Fruit fly (Drosophila melanogaster) whole organism, embryonic: ENCODE results near the gene Vps37B.

Experiments used
- BtbVII ChIP-seq: fragments of 200-800 bp; sonication (Bioruptor generic); optimal IDR thresholded peaks from 3 replicates; lab custom pipeline; 2017; ENCODE audit warnings: missing biosample characterization, mild to moderate bottlenecking, missing genetic modification characterization
- CG11085 ChIP-seq: fragments of 200-800 bp; sonication (Bioruptor generic); IDR thresholded peaks from 2 replicates; pipeline ENCODE4 v1.3.6; 2022; ENCODE audit warnings: missing biosample characterization, missing genetic modification characterization
- CG11504 ChIP-seq: fragments of 200-800 bp; sonication (Bioruptor generic); optimal IDR thresholded peaks from 3 replicates; lab custom pipeline; 2019; ENCODE audit warnings: missing biosample characterization, mild to moderate bottlenecking, missing genetic modification characterization, moderate library complexity
- CG11695 ChIP-seq: fragments of 200-800 bp; sonication (Bioruptor generic); IDR thresholded peaks from 3 replicates; pipeline ENCODE4 v1.3.6; 2022; ENCODE audit warnings: missing biosample characterization, missing genetic modification characterization
- CG12071 ChIP-seq: fragments of 200-800 bp; sonication (Bioruptor generic); optimal IDR thresholded peaks from 3 replicates; lab custom pipeline; 2018; ENCODE audit warnings: missing biosample characterization, mild to moderate bottlenecking, missing genetic modification characterization
- CG13775 ChIP-seq: fragments of 200-800 bp; sonication (Bioruptor generic); optimal IDR thresholded peaks from 3 replicates; lab custom pipeline; 2017; ENCODE audit warnings: missing biosample characterization, mild to moderate bottlenecking, missing genetic modification characterization
- CG15073 ChIP-seq: fragments of 200-800 bp; sonication (Bioruptor generic); optimal IDR thresholded peaks from 2 replicates; lab custom pipeline; 2016; ENCODE audit warnings: missing biosample characterization, missing genetic modification characterization
- CG16813 ChIP-seq: fragments of 200-800 bp; sonication (Bioruptor generic); IDR thresholded peaks from 3 replicates; pipeline ENCODE4 v1.3.6; 2022; ENCODE audit warnings: missing biosample characterization, missing genetic modification characterization; ENCODE audit not compliant: partially characterized antibody
- CG17186 ChIP-seq: fragments of 200-800 bp; sonication (Bioruptor generic); optimal IDR thresholded peaks from 3 replicates; lab custom pipeline; 2017; ENCODE audit warnings: missing biosample characterization, missing genetic modification reagents, missing genetic modification characterization
- CG17612 ChIP-seq: fragments of 200-800 bp; sonication (Bioruptor generic); IDR thresholded peaks from 2 replicates; pipeline ENCODE4 v1.3.6; 2022; ENCODE audit warnings: missing biosample characterization, missing genetic modification characterization
- CG17912 ChIP-seq: fragments of 200-800 bp; sonication (Bioruptor generic); optimal IDR thresholded peaks from 2 replicates; lab custom pipeline; 2018; ENCODE audit warnings: missing biosample characterization, mild to moderate bottlenecking, missing genetic modification characterization
- CG2712 ChIP-seq: fragments of 200-800 bp; optimal IDR thresholded peaks from 3 replicates; lab custom pipeline; 2019; ENCODE audit warnings: missing biosample characterization, mild to moderate bottlenecking, missing genetic modification characterization, moderate library complexity
- CG3065 ChIP-seq: fragments of 200-800 bp; sonication (Bioruptor generic); optimal IDR thresholded peaks from 2 replicates; lab custom pipeline; 2016; ENCODE audit warnings: missing biosample characterization, missing genetic modification characterization
- CG32767 ChIP-seq: fragments of 200-800 bp; sonication (Bioruptor generic); IDR thresholded peaks from 2 replicates; pipeline ENCODE4 v1.3.6; 2022; ENCODE audit warnings: missing biosample characterization, missing genetic modification characterization
- CG43689 ChIP-seq: fragments of 200-800 bp; sonication (Bioruptor generic); IDR thresholded peaks from 2 replicates; pipeline ENCODE4 v1.3.6; 2022; ENCODE audit warnings: missing biosample characterization, missing genetic modification characterization
- CG4730 ChIP-seq: fragments of 200-800 bp; sonication (Bioruptor generic); IDR thresholded peaks from 2 replicates; pipeline ENCODE4 v1.3.6; 2022; ENCODE audit warnings: missing biosample characterization, missing genetic modification characterization
- CG6813 ChIP-seq: fragments of 200-800 bp; sonication (Bioruptor generic); optimal IDR thresholded peaks from 2 replicates; lab custom pipeline; 2017; ENCODE audit warnings: missing biosample characterization, missing genetic modification characterization, mild to moderate bottlenecking, moderate library complexity, missing genetic modification reagents
- CG8924 ChIP-seq: fragments of 200-800 bp; optimal IDR thresholded peaks from 3 replicates; lab custom pipeline; 2019; ENCODE audit warnings: missing biosample characterization, mild to moderate bottlenecking, missing genetic modification characterization, moderate library complexity
- CG9876 ChIP-seq: fragments of 200-800 bp; sonication (Bioruptor generic); optimal IDR thresholded peaks from 2 replicates; lab custom pipeline; 2016; ENCODE audit warnings: missing biosample characterization, missing genetic modification characterization
- CrebB ChIP-seq: fragments of 200-800 bp; sonication (Bioruptor generic); optimal IDR thresholded peaks from 3 replicates; lab custom pipeline; 2018; ENCODE audit warnings: missing biosample characterization, mild to moderate bottlenecking, missing genetic modification characterization
- D ChIP-seq, 2 experiments: fragments of 200-800 bp in 1 of 2; fragments of >200 bp in 1 of 2; sonication (Bioruptor generic) in 1 of 2; optimal IDR thresholded peaks; 2 replicates in 1 of 2; 3 replicates in 1 of 2; lab custom pipeline; 2017; ENCODE audit warnings: mild to moderate bottlenecking in 1 of 2, missing biosample characterization in 1 of 2, missing genetic modification characterization in 1 of 2, missing genetic modification reagents in 1 of 2
- Dad ChIP-seq: fragments of 200-800 bp; sonication (Bioruptor generic); optimal IDR thresholded peaks from 3 replicates; lab custom pipeline; 2016; ENCODE audit warnings: missing biosample characterization, missing genetic modification characterization
- E2f1 ChIP-seq: fragments of 200-800 bp; sonication (Bioruptor generic); IDR thresholded peaks from 2 replicates; pipeline ENCODE4 v1.3.6; 2022; ENCODE audit warnings: missing biosample characterization, missing genetic modification characterization
- Elba2 ChIP-seq: fragments of 200-800 bp; sonication (Bioruptor generic); optimal IDR thresholded peaks from 3 replicates; lab custom pipeline; 2016; ENCODE audit warnings: missing biosample characterization, missing genetic modification characterization
- HLH4C ChIP-seq: fragments of 200-800 bp; sonication (Bioruptor generic); IDR thresholded peaks from 3 replicates; pipeline ENCODE4 v1.3.6; 2022; ENCODE audit warnings: missing biosample characterization, missing genetic modification characterization; ENCODE audit not compliant: partially characterized antibody
- HmgZ ChIP-seq: fragments of 200-800 bp; sonication (Bioruptor generic); optimal IDR thresholded peaks from 2 replicates; lab custom pipeline; 2018; ENCODE audit warnings: missing biosample characterization, mild to moderate bottlenecking, missing genetic modification characterization
- NC2α ChIP-seq: fragments of 200-800 bp; sonication (Bioruptor generic); optimal IDR thresholded peaks from 2 replicates; lab custom pipeline; 2016; ENCODE audit warnings: missing biosample characterization, missing genetic modification characterization
- NfI ChIP-seq: fragments of 200-800 bp; sonication (Bioruptor generic); optimal IDR thresholded peaks from 3 replicates; lab custom pipeline; 2018; ENCODE audit warnings: missing biosample characterization, mild to moderate bottlenecking, missing genetic modification characterization, moderate library complexity
- Oaz ChIP-seq: fragments of 200-800 bp; sonication (Bioruptor generic); IDR thresholded peaks from 2 replicates; pipeline ENCODE4 v1.3.6; 2022; ENCODE audit warnings: missing biosample characterization, missing genetic modification characterization
- chinmo ChIP-seq: fragments of 200-800 bp; sonication (Bioruptor generic); IDR thresholded peaks from 4 replicates; pipeline ENCODE4 v1.3.6; 2022; ENCODE audit warnings: missing biosample characterization, missing genetic modification characterization; ENCODE audit not compliant: partially characterized antibody
- crp ChIP-seq, 2 experiments: fragments of 200-800 bp; sonication (Bioruptor generic); optimal IDR thresholded peaks; 2 replicates in 1 of 2; 3 replicates in 1 of 2; lab custom pipeline; 2017; ENCODE audit warnings: missing biosample characterization in 2 of 2, missing genetic modification characterization in 2 of 2, mild to moderate bottlenecking in 1 of 2, moderate library complexity in 1 of 2
- da ChIP-seq: fragments of 200-800 bp; sonication (Bioruptor generic); optimal IDR thresholded peaks from 2 replicates; lab custom pipeline; 2016; ENCODE audit warnings: missing biosample characterization, missing genetic modification characterization
- dmrt11E ChIP-seq: fragments of 200-800 bp; sonication (Bioruptor generic); optimal IDR thresholded peaks from 3 replicates; lab custom pipeline; 2018; ENCODE audit warnings: missing biosample characterization, mild to moderate bottlenecking, missing genetic modification characterization, moderate library complexity
- eve ChIP-seq, 2 experiments: fragments of >200 bp; optimal IDR thresholded peaks; 2 replicates each; lab custom pipeline; 2017; ENCODE audit warnings: missing biosample characterization in 2 of 2, missing genetic modification characterization in 2 of 2
- gcm ChIP-seq: fragments of 200-800 bp; sonication (Bioruptor generic); optimal IDR thresholded peaks from 2 replicates; lab custom pipeline; 2019; ENCODE audit warnings: missing biosample characterization, mild to moderate bottlenecking, missing genetic modification characterization, moderate library complexity
- gfzf ChIP-seq: fragments of 200-800 bp; sonication (Bioruptor generic); optimal IDR thresholded peaks from 2 replicates; lab custom pipeline; 2016; ENCODE audit warnings: missing biosample characterization, mild to moderate bottlenecking, missing genetic modification characterization, moderate library complexity
- hbn ChIP-seq: fragments of 200-800 bp; sonication (Bioruptor generic); IDR thresholded peaks from 2 replicates; pipeline ENCODE4 v1.3.6; 2022; ENCODE audit warnings: missing biosample characterization, missing genetic modification characterization; ENCODE audit not compliant: partially characterized antibody
- her ChIP-seq: fragments of 200-800 bp; sonication (Bioruptor generic); optimal IDR thresholded peaks from 2 replicates; lab custom pipeline; 2016; ENCODE audit warnings: missing biosample characterization, missing genetic modification characterization
- insv ChIP-seq, 2 experiments: fragments of 200-800 bp; sonication (Bioruptor generic); optimal IDR thresholded peaks; 3 replicates each; lab custom pipeline; 2016 to 2018; ENCODE audit warnings: missing biosample characterization in 2 of 2, missing genetic modification characterization in 2 of 2
- lbe ChIP-seq: fragments of 200-800 bp; sonication (Bioruptor generic); optimal IDR thresholded peaks from 2 replicates; lab custom pipeline; 2016; ENCODE audit warnings: missing biosample characterization, mild to moderate bottlenecking, missing genetic modification characterization
- pfk ChIP-seq: fragments of 200-800 bp; sonication (Bioruptor generic); optimal IDR thresholded peaks from 2 replicates; lab custom pipeline; 2018; ENCODE audit warnings: missing biosample characterization, mild to moderate bottlenecking, missing genetic modification characterization, moderate library complexity
- run ChIP-seq: fragments of 200-800 bp; sonication (Bioruptor generic); optimal IDR thresholded peaks from 3 replicates; lab custom pipeline; 2018; ENCODE audit warnings: missing biosample characterization, mild to moderate bottlenecking, missing genetic modification characterization
- salm ChIP-seq: fragments of 200-800 bp; sonication (Bioruptor generic); optimal IDR thresholded peaks from 2 replicates; lab custom pipeline; 2018; ENCODE audit warnings: missing biosample characterization, mild to moderate bottlenecking, missing genetic modification characterization
- sr ChIP-seq: fragments of 200-800 bp; sonication (Bioruptor generic); IDR thresholded peaks from 3 replicates; pipeline ENCODE4 v1.3.6; 2022; ENCODE audit warnings: missing biosample characterization, missing genetic modification characterization
- twi ChIP-seq: fragments of 200-800 bp; optimal IDR thresholded peaks from 2 replicates; lab custom pipeline; 2019; ENCODE audit warnings: missing biosample characterization, mild to moderate bottlenecking, missing genetic modification characterization, moderate library complexity
- zf30C ChIP-seq: fragments of 200-800 bp; sonication (Bioruptor generic); optimal IDR thresholded peaks from 3 replicates; lab custom pipeline; 2018; ENCODE audit warnings: missing biosample characterization, mild to moderate bottlenecking, missing genetic modification characterization
- zfh1 ChIP-seq: fragments of 200-800 bp; sonication (Bioruptor generic); IDR thresholded peaks from 3 replicates; pipeline ENCODE4 v1.3.6; 2022; ENCODE audit warnings: missing biosample characterization, missing genetic modification characterization

Vps37B gene

DNA sequence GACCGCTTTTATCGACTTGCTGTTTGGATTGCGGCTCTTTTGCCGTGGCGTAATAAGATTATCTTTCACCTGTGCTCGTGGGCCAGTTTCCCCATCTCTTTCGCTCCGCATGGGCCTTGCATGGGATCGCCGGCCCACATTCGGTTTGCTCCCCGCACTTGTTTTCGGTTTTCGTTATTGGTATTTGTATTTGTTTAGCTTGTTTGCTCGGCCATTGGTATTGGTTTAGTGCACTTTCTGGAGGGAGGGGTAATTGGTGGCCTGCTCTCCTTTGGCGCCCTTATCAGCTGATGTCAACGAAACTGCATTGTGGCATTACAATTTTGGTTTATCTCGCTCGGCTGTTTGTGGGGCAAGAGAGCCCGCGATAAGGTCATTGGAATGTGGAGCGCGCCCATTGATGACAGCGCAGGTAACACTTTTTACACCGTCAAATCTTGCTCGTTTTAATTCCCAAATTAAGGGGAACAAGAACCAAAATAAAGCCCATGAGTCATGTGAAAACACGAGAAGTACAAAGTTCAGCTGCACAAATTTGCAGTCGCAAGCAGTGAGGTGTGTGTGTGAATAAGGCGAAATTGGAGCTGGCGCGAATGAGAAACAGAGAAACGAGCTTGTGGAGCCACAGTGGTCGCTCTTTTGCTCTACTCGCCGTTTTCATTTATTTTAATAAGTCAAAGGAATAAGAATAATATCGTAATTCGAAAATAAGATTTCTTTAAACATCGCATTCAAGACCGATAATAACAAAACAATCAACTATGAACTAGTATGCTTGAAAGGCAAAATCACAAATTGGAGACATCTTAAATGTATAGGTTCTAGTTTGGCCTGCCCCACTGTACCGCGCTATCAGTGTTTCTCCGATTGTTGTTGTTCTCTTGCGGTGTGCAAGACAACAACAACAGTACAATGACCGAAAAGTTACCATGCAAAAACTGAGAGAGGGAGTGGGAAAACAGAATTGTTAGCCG lies 10.3 kb upstream of the Vps37B start (continued):
- TF ChIP-seq salm (tag; lab: Kevin White, UChicago) (peak; percentile 95), CG15073 (GFP tag; lab: Kevin White, UChicago) (peak; percentile 88), CG43689 (GFP tag; lab: Robert Waterston, UW) (peak; percentile 82), CG2712 (tag; lab: Kevin White, UChicago) (peak; percentile 95), CG16813 (GFP tag; lab: Robert Waterston, UW) (no peak), BtbVII (GFP tag; lab: Kevin White, UChicago) (peak; percentile 90), CG17912 (GFP tag; lab: Kevin White, UChicago) (peak; percentile 99), HLH4C (GFP tag; lab: Robert Waterston, UW) (no peak; the same call in 2 of the 3 replicates), lbe (GFP tag; lab: Kevin White, UChicago) (peak; percentile 77), Oaz (GFP tag; lab: Robert Waterston, UW) (no peak), zf30C (GFP tag; lab: Kevin White, UChicago) (peak; percentile 1), CG9876 (peak; percentile 98), hbn (GFP tag; lab: Robert Waterston, UW) (no peak), CG32767 (GFP tag; lab: Robert Waterston, UW) (peak; percentile 90), gfzf (peak; percentile 45), CG11085 (peak; percentile 79), CG11695 (GFP tag; lab: Robert Waterston, UW) (peak; percentile 91), CG3065 (GFP tag; lab: Kevin White, UChicago) (peak; percentile 99), D (optimal IDR thresholded peaks at IDR 0.05; lab: Kevin White, UChicago) (no peak), D (GFP tag; optimal IDR thresholded peaks at IDR 0.05; lab: Kevin White, UChicago) (peak; percentile 100), insv (GFP tag; optimal IDR thresholded peaks at IDR 0.05; lab: Kevin White, UChicago) (peak; percentile 78 to 82), sr (GFP tag; lab: Robert Waterston, UW) (peak; percentile 98), Elba2 (no peak), her (GFP tag; lab: Kevin White, UChicago) (peak; percentile 96), CG12071 (GFP tag; lab: Kevin White, UChicago) (peak; percentile 98), dmrt11E (tag; lab: Kevin White, UChicago) (peak; percentile 97), NC2α (GFP tag; lab: Kevin White, UChicago) (peak; percentile 99), HmgZ (tag; lab: Kevin White, UChicago) (peak; percentile 93), CrebB (tag; lab: Kevin White, UChicago) (peak; percentile 95), Dad (GFP tag; lab: Kevin White, UChicago) (peak; percentile 96), E2f1 (GFP tag; lab: Robert Waterston, UW) (peak; percentile 92), twi (peak; percentile 88), run (tag; lab: Kevin White, UChicago) (peak; percentile 93), CG17186 (GFP tag; lab: Kevin White, UChicago) (peak; percentile 98), pfk (peak; percentile 85), CG17612 (GFP tag; lab: Robert Waterston, UW) (peak; percentile 87), zfh1 (GFP tag; lab: Robert Waterston, UW) (peak; percentile 99), gcm (GFP tag; lab: Kevin White, UChicago) (peak; percentile 98), CG8924 (peak; percentile 95), crp (GFP tag; optimal IDR thresholded peaks at IDR 0.05; lab: Kevin White, UChicago) (peak; percentile 25 to 74), CG6813 (GFP tag; lab: Kevin White, UChicago) (peak; percentile 100), da (peak; percentile 98), eve (GFP tag; optimal IDR thresholded peaks at IDR 0.05; lab: Kevin White, UChicago) (peak in 1 of 2 experiments; percentile 25), chinmo (GFP tag; lab: Robert Waterston, UW) (peak; percentile 90; the same call in 3 of the 4 replicates), NfI (GFP tag; lab: Kevin White, UChicago) (peak; percentile 74), CG11504 (tag; lab: Kevin White, UChicago) (peak; percentile 87), CG13775 (GFP tag; lab: Kevin White, UChicago) (peak; percentile 95), CG4730 (GFP tag; lab: Robert Waterston, UW) (peak; percentile 75)
